Fruit fly (Drosophila melanogaster): ENCODE results near the gene OXA1L.

OXA1L gene

dm6 chr3L:10844548-10845530, 41.4 kb downstream of the OXA1L start (continued):
- TF ChIP-seq CG12104 (GFP tag; optimal IDR thresholded peaks at IDR 0.05) (peak; percentile 10), ken (GFP tag; IDR thresholded peaks at IDR 0.05) (peak; percentile 22; the same call in 1 of the 3 replicates), gem (tag; optimal IDR thresholded peaks at IDR 0.05) (peak; percentile 71), Hey (tag; optimal IDR thresholded peaks at IDR 0.05) (peak; percentile 74), Dfd (GFP tag; optimal IDR thresholded peaks at IDR 0.05) (no peak), Sry-β (GFP tag; optimal IDR thresholded peaks at IDR 0.05) (peak; percentile 20), gro (GFP tag; optimal IDR thresholded peaks at IDR 0.05) (no peak), Doc3 (GFP tag; IDR thresholded peaks at IDR 0.05; ENCODE audit: partially characterized antibody) (no peak), run (tag; optimal IDR thresholded peaks at IDR 0.05) (no peak), YL-1 (GFP tag; optimal IDR thresholded peaks at IDR 0.05) (no peak), caup (GFP tag; optimal IDR thresholded peaks at IDR 0.05; ENCODE audit: severe bottlenecking) (no peak), CG6765 (GFP tag; optimal IDR thresholded peaks at IDR 0.05) (no peak), CG5245 (GFP tag; optimal IDR thresholded peaks at IDR 0.05) (peak; percentile 19), cwo (GFP tag; optimal IDR thresholded peaks at IDR 0.05) (no peak), CG30431 (GFP tag; optimal IDR thresholded peaks at IDR 0.05) (peak; percentile 54), CG10543 (GFP tag; optimal IDR thresholded peaks at IDR 0.05) (peak; percentile 36), CG34422 (GFP tag; IDR thresholded peaks at IDR 0.05) (no peak), CG7357 (GFP tag; IDR thresholded peaks at IDR 0.05) (0 out of 3 replicates have a peak, but pooled peaks have one; percentile 26), Trl (optimal IDR thresholded peaks at IDR 0.05) (no peak), Trl (GFP tag; optimal IDR thresholded peaks at IDR 0.05) (no peak), CG31388 (GFP tag; optimal IDR thresholded peaks at IDR 0.05) (no peak), emc (GFP tag; optimal IDR thresholded peaks at IDR 0.05) (no peak), CG8765 (GFP tag; IDR thresholded peaks at IDR 0.05) (no peak), Lim3 (GFP tag; IDR thresholded peaks at IDR 0.05) (no peak), fd64A (GFP tag; optimal IDR thresholded peaks at IDR 0.05) (no peak), trh (GFP tag; optimal IDR thresholded peaks at IDR 0.05) (no peak), CG13894 (tag; optimal IDR thresholded peaks at IDR 0.05) (no peak), sisA (GFP tag; IDR thresholded peaks at IDR 0.05) (0 out of 2 replicates have a peak, but pooled peaks have one; percentile 19), CG4282 (GFP tag; optimal IDR thresholded peaks at IDR 0.05) (no peak), Ets65A (GFP tag) (peak; percentile 92), nerfin-2 (GFP tag; IDR thresholded peaks at IDR 0.05; ENCODE audit: partially characterized antibody) (no peak), CG10321 (GFP tag; IDR thresholded peaks at IDR 0.05) (no peak), CG15073 (GFP tag; optimal IDR thresholded peaks at IDR 0.05) (no peak), CG32532 (GFP tag; IDR thresholded peaks at IDR 0.05) (no peak), grn (GFP tag; optimal IDR thresholded peaks at IDR 0.05) (no peak), kni (GFP tag; optimal IDR thresholded peaks at IDR 0.05) (peak; percentile 27), CG11456 (GFP tag; IDR thresholded peaks at IDR 0.05) (no peak), CG4820 (GFP tag; optimal IDR thresholded peaks at IDR 0.05) (peak; percentile 28), pum (GFP tag; optimal IDR thresholded peaks at IDR 0.05) (peak; percentile 42), CG14965 (GFP tag; optimal IDR thresholded peaks at IDR 0.05; ENCODE audit: borderline replicate concordance) (no peak), gsb (GFP tag; IDR thresholded peaks at IDR 0.05) (no peak), Dek (tag; optimal IDR thresholded peaks at IDR 0.05) (no peak), ci (GFP tag; IDR thresholded peaks at IDR 0.05) (peak; percentile 49; the same call in 1 of the 3 replicates), D19B (GFP tag; optimal IDR thresholded peaks at IDR 0.05) (no peak), CG18011 (GFP tag; optimal IDR thresholded peaks at IDR 0.05) (no peak), lilli (GFP tag; optimal IDR thresholded peaks at IDR 0.05) (peak; percentile 20), CG12659 (GFP tag; optimal IDR thresholded peaks at IDR 0.05) (peak; percentile 35), Lhr (GFP tag; optimal IDR thresholded peaks at IDR 0.05) (peak; percentile 37), h (optimal IDR thresholded peaks at IDR 0.05) (no peak)
